Worm (Caenorhabditis elegans) whole organism, L1 larva: ENCODE results near the gene F42A6.2.
"Not testable (repeated sequence)": the region's sequence is repeated elsewhere in the genome, so short reads cannot be mapped to it uniquely, and the experiment has no call there.

ENCODE experiments used
- C16A3.4 ChIP-seq: fragments of 150-350 bp; optimal IDR thresholded peaks from 2 replicates; lab custom pipeline; 2014; ENCODE audit warnings: missing biosample characterization, missing genetic modification characterization
- C34B4.2 ChIP-seq: sonication (generic microtip); optimal IDR thresholded peaks from 2 replicates; lab custom pipeline; 2017; ENCODE audit warnings: mild to moderate bottlenecking, missing genetic modification characterization, missing compliant biosample characterization
- Y116A8C.19 ChIP-seq: sonication (generic microtip); optimal IDR thresholded peaks from 2 replicates; lab custom pipeline; 2016; ENCODE audit warnings: missing compliant biosample characterization, missing genetic modification characterization, borderline replicate concordance
- aly-2 ChIP-seq: fragments of 150-350 bp; optimal IDR thresholded peaks from 2 replicates; lab custom pipeline; 2014; ENCODE audit warnings: missing biosample characterization, missing genetic modification characterization
- ama-1 ChIP-seq: fragments of 150-350 bp; optimal IDR thresholded peaks from 2 replicates; lab custom pipeline; 2014
- blmp-1 ChIP-seq: fragments of 150-350 bp; optimal IDR thresholded peaks from 2 replicates; lab custom pipeline; 2014; ENCODE audit warnings: missing biosample characterization, missing genetic modification characterization
- ceh-8 ChIP-seq: fragments of 200-800 bp; sonication (Bioruptor generic); optimal IDR thresholded peaks from 2 replicates; lab custom pipeline; 2018; ENCODE audit warnings: mild to moderate bottlenecking, missing genetic modification characterization, moderate library complexity, missing compliant biosample characterization
- ceh-82 ChIP-seq, 3 experiments: fragments of 150-350 bp in 1 of 3; sonication (generic microtip) in 2 of 3; optimal IDR thresholded peaks; 2 replicates each; lab custom pipeline; 2014 to 2017; ENCODE audit warnings: missing biosample characterization in 3 of 3, missing genetic modification characterization in 3 of 3
- ceh-88 ChIP-seq: fragments of 200-800 bp; sonication (Bioruptor generic); IDR thresholded peaks from 2 replicates; pipeline ENCODE4 v1.3.6; 2022; ENCODE audit warnings: missing genetic modification characterization, missing compliant biosample characterization
- ces-1 ChIP-seq: fragments of 150-350 bp; optimal IDR thresholded peaks from 2 replicates; lab custom pipeline; 2014; ENCODE audit warnings: missing biosample characterization, missing genetic modification reagents, missing genetic modification characterization
- dsc-1 ChIP-seq: sonication (generic microtip); optimal IDR thresholded peaks from 2 replicates; lab custom pipeline; 2016; ENCODE audit warnings: mild to moderate bottlenecking, missing genetic modification characterization, missing compliant biosample characterization
- efl-3 ChIP-seq: fragments of 200-800 bp; sonication (Bioruptor generic); optimal IDR thresholded peaks from 2 replicates; lab custom pipeline; 2018; ENCODE audit warnings: mild to moderate bottlenecking, missing genetic modification characterization, missing compliant biosample characterization
- egl-13 ChIP-seq: sonication (generic microtip); optimal IDR thresholded peaks from 2 replicates; lab custom pipeline; 2016; ENCODE audit warnings: missing genotype, missing genetic modification reagents, missing genetic modification characterization, missing compliant biosample characterization
- ets-5 ChIP-seq: fragments of 200-800 bp; sonication (Bioruptor generic); IDR thresholded peaks from 2 replicates; pipeline ENCODE4 v1.3.6; 2022; ENCODE audit warnings: missing genetic modification characterization, missing compliant biosample characterization
- hpl-2 ChIP-seq: fragments of 150-350 bp; optimal IDR thresholded peaks from 2 replicates; lab custom pipeline; 2014; ENCODE audit warnings: missing biosample characterization, missing genetic modification reagents, missing genetic modification characterization
- lin-13 ChIP-seq: fragments of 150-350 bp; optimal IDR thresholded peaks from 2 replicates; lab custom pipeline; 2014; ENCODE audit warnings: missing biosample characterization, missing genetic modification reagents, missing genetic modification characterization
- lin-14 ChIP-seq: fragments of 200-800 bp; sonication (Bioruptor generic); optimal IDR thresholded peaks from 2 replicates; lab custom pipeline; 2018; ENCODE audit warnings: mild to moderate bottlenecking, missing genetic modification characterization, moderate library complexity, missing compliant biosample characterization
- lin-35 ChIP-seq, 2 experiments: fragments of 150-350 bp; optimal IDR thresholded peaks; 2 replicates each; lab custom pipeline; 2014; ENCODE audit warnings: missing biosample characterization in 2 of 2, missing genetic modification characterization in 2 of 2, missing genetic modification reagents in 2 of 2
- mef-2 ChIP-seq: fragments of 150-350 bp; optimal IDR thresholded peaks from 2 replicates; lab custom pipeline; 2014; ENCODE audit warnings: missing biosample characterization, missing genetic modification characterization
- nhr-19 ChIP-seq: fragments of 200-800 bp; sonication (Bioruptor generic); conservative IDR thresholded peaks from 2 replicates; pipeline ENCODE4 v1.3.6; 2022; ENCODE audit warnings: missing genetic modification characterization, missing compliant biosample characterization
- nhr-28 ChIP-seq: fragments of 150-350 bp; optimal IDR thresholded peaks from 2 replicates; lab custom pipeline; 2014; ENCODE audit warnings: missing biosample characterization, missing genetic modification characterization
- nhr-85 ChIP-seq: sonication (generic microtip); peaks from one replicate; lab custom pipeline; 2016; ENCODE audit warnings: missing genetic modification characterization, inconsistent platforms, missing compliant biosample characterization
- nhr-90 ChIP-seq: sonication (generic microtip); optimal IDR thresholded peaks from 2 replicates; lab custom pipeline; 2016; ENCODE audit warnings: mild to moderate bottlenecking, missing genetic modification characterization, missing compliant biosample characterization; ENCODE audit not compliant: poor library complexity
- pax-3 ChIP-seq: fragments of 200-800 bp; sonication (Bioruptor generic); optimal IDR thresholded peaks from 2 replicates; lab custom pipeline; 2018; ENCODE audit warnings: mild to moderate bottlenecking, missing genetic modification characterization, moderate library complexity, missing compliant biosample characterization
- pqm-1 ChIP-seq: sonication (generic microtip); optimal IDR thresholded peaks from 3 replicates; lab custom pipeline; 2017; ENCODE audit warnings: missing biosample characterization, missing genetic modification characterization
- xbp-1 ChIP-seq: sonication (generic microtip); optimal IDR thresholded peaks from 2 replicates; lab custom pipeline; 2016; ENCODE audit warnings: missing genetic modification characterization, missing compliant biosample characterization
- ztf-11 ChIP-seq, 2 experiments: sonication (generic microtip); optimal IDR thresholded peaks; 2 replicates each; lab custom pipeline; 2016 to 2017; ENCODE audit warnings: missing genetic modification characterization in 2 of 2, missing biosample characterization in 1 of 2, missing compliant biosample characterization in 1 of 2

Gene F42A6.2

ce11 chrIV:3385337-3386215, 44.3 kb downstream of the F42A6.2 start, which contains the start of gene mai-2 (continued):
- peak; percentile 27 for TF ChIP-seq blmp-1 (tag; lab: Kevin White, UChicago)
- TF ChIP-seq xbp-1, result peak; percentile 65
- peak; percentile 12 for TF ChIP-seq pax-3 (tag; lab: Kevin White, UChicago)
- TF ChIP-seq hpl-2 (GFP tag; lab: Kevin White, UChicago), result no peak
- no peak for TF ChIP-seq efl-3 (GFP tag; lab: Kevin White, UChicago)
- peak; percentile 14 for TF ChIP-seq dsc-1 (tag; lab: Kevin White, UChicago)
- TF ChIP-seq nhr-28 (tag; lab: Kevin White, UChicago), result no peak
- no peak for TF ChIP-seq ces-1 (GFP tag; lab: Kevin White, UChicago)
- no peak for TF ChIP-seq egl-13 (tag; lab: Kevin White, UChicago)
- peak; percentile 63 for TF ChIP-seq nhr-85 (tag; lab: Kevin White, UChicago)
- peak; percentile 53 for TF ChIP-seq C16A3.4 (tag; lab: Kevin White, UChicago)
- peak; percentile 10; the same call in 1 of the 2 replicates for TF ChIP-seq ceh-88
- peak; percentile 41 for TF ChIP-seq nhr-90 (tag; lab: Kevin White, UChicago)
- TF ChIP-seq aly-2, result peak; percentile 20
- no peak for TF ChIP-seq C34B4.2 (tag; lab: Kevin White, UChicago)

- no peak for TF ChIP-seq lin-13
- TF ChIP-seq ztf-11 (tag; optimal IDR thresholded peaks at IDR 0.05; lab: Kevin White, UChicago), result no peak
- TF ChIP-seq lin-14, result no peak
- TF ChIP-seq ceh-82 (tag; optimal IDR thresholded peaks at IDR 0.05; lab: Kevin White, UChicago), result no peak
- TF ChIP-seq nhr-90 (tag; lab: Kevin White, UChicago), result peak; percentile 28
- TF ChIP-seq ama-1 (lab: Kevin White, UChicago), result peak; percentile 18
- TF ChIP-seq nhr-19 (GFP tag; lab: Robert Waterston, UW), result no peak
- no peak for TF ChIP-seq lin-35 (GFP tag; optimal IDR thresholded peaks at IDR 0.05; lab: Kevin White, UChicago)
- no peak for TF ChIP-seq Y116A8C.19 (tag; lab: Kevin White, UChicago)
- TF ChIP-seq pqm-1 (tag; lab: Kevin White, UChicago), result no peak
- no peak for TF ChIP-seq ets-5
- TF ChIP-seq, all 84 proteins: peak for 2
Observed at ce11 chrIV:3386504-3387290, 45.4 kb downstream of the F42A6.2 start.

ce11 chrIV:3389999-3390398, 48.7 kb downstream of the F42A6.2 start, which contains the start of gene B0546.5:
TSS of gene B0546.5 (minus strand) at chrIV:3390099.
- not testable (repeated sequence) for TF ChIP-seq ceh-88, ceh-8, mef-2
